Fruit fly (Drosophila melanogaster) whole organism, embryonic: ENCODE results near the gene spn-B.

Source experiments
- Adf1 ChIP-seq: fragments of 200-800 bp; sonication (Bioruptor generic); IDR thresholded peaks from 2 replicates; pipeline ENCODE4 v1.3.6; 2022; ENCODE audit warnings: missing biosample characterization, missing genetic modification characterization
- Bgb ChIP-seq: fragments of 200-800 bp; sonication (Bioruptor generic); IDR thresholded peaks from 2 replicates; pipeline ENCODE4 v1.3.6; 2022; ENCODE audit warnings: missing biosample characterization, missing genetic modification characterization; ENCODE audit not compliant: partially characterized antibody
- CG10209 ChIP-seq: fragments of 200-800 bp; sonication (Bioruptor generic); optimal IDR thresholded peaks from 3 replicates; lab custom pipeline; 2017; ENCODE audit warnings: missing biosample characterization, mild to moderate bottlenecking, missing genetic modification characterization, missing genetic modification reagents
- CG10959 ChIP-seq: fragments of 200-800 bp; sonication (Bioruptor generic); IDR thresholded peaks from 2 replicates; pipeline ENCODE4 v1.3.6; 2022; ENCODE audit warnings: missing biosample characterization, missing genetic modification characterization
- CG11085 ChIP-seq: fragments of 200-800 bp; sonication (Bioruptor generic); IDR thresholded peaks from 2 replicates; pipeline ENCODE4 v1.3.6; 2022; ENCODE audit warnings: missing biosample characterization, missing genetic modification characterization
- CG12744 ChIP-seq: fragments of 200-800 bp; sonication (Bioruptor generic); optimal IDR thresholded peaks from 2 replicates; lab custom pipeline; 2016; ENCODE audit warnings: missing biosample characterization, missing genetic modification characterization
- CG13424 ChIP-seq: fragments of 200-800 bp; sonication (Bioruptor generic); optimal IDR thresholded peaks from 2 replicates; lab custom pipeline; 2019; ENCODE audit warnings: missing biosample characterization, mild to moderate bottlenecking, missing genetic modification characterization, moderate library complexity
- CG13775 ChIP-seq: fragments of 200-800 bp; sonication (Bioruptor generic); optimal IDR thresholded peaks from 3 replicates; lab custom pipeline; 2017; ENCODE audit warnings: missing biosample characterization, mild to moderate bottlenecking, missing genetic modification characterization
- CG14710 ChIP-seq: fragments of 200-800 bp; sonication (Bioruptor generic); optimal IDR thresholded peaks from 3 replicates; lab custom pipeline; 2019; ENCODE audit warnings: missing biosample characterization, mild to moderate bottlenecking, missing genetic modification characterization, moderate library complexity
- CG14860 ChIP-seq: fragments of 200-800 bp; sonication (Bioruptor generic); IDR thresholded peaks from 3 replicates; pipeline ENCODE4 v1.3.6; 2022; ENCODE audit warnings: missing biosample characterization, missing genetic modification characterization; ENCODE audit not compliant: partially characterized antibody
- CG15011 ChIP-seq: fragments of 200-800 bp; sonication (Bioruptor generic); optimal IDR thresholded peaks from 3 replicates; lab custom pipeline; 2018; ENCODE audit warnings: missing biosample characterization, mild to moderate bottlenecking, missing genetic modification characterization
- CG15073 ChIP-seq: fragments of 200-800 bp; sonication (Bioruptor generic); optimal IDR thresholded peaks from 2 replicates; lab custom pipeline; 2016; ENCODE audit warnings: missing biosample characterization, missing genetic modification characterization
- CG15696 ChIP-seq: fragments of 200-800 bp; sonication (Bioruptor generic); optimal IDR thresholded peaks from 2 replicates; lab custom pipeline; 2019; ENCODE audit warnings: missing biosample characterization, mild to moderate bottlenecking, missing genetic modification characterization, moderate library complexity
- CG1602 ChIP-seq: fragments of 200-800 bp; sonication (Bioruptor generic); optimal IDR thresholded peaks from 3 replicates; lab custom pipeline; 2016; ENCODE audit warnings: missing biosample characterization, missing genetic modification characterization
- CG17361 ChIP-seq: fragments of 200-800 bp; sonication (Bioruptor generic); IDR thresholded peaks from 3 replicates; pipeline ENCODE4 v1.3.6; 2022; ENCODE audit warnings: missing biosample characterization, missing genetic modification characterization
- CG18619 ChIP-seq: fragments of 200-800 bp; sonication (Bioruptor generic); optimal IDR thresholded peaks from 3 replicates; lab custom pipeline; 2017; ENCODE audit warnings: missing biosample characterization, mild to moderate bottlenecking, missing genetic modification characterization
- CG2678 ChIP-seq: fragments of 200-800 bp; sonication (Bioruptor generic); optimal IDR thresholded peaks from 3 replicates; lab custom pipeline; 2019; ENCODE audit warnings: missing biosample characterization, mild to moderate bottlenecking, missing genetic modification characterization, moderate library complexity
- CG30020 ChIP-seq: fragments of 200-800 bp; optimal IDR thresholded peaks from 2 replicates; lab custom pipeline; 2019; ENCODE audit warnings: missing biosample characterization, mild to moderate bottlenecking, missing genetic modification characterization, moderate library complexity
- CG31365 ChIP-seq: fragments of 200-800 bp; sonication (Bioruptor generic); optimal IDR thresholded peaks from 2 replicates; lab custom pipeline; 2018; ENCODE audit warnings: missing biosample characterization, mild to moderate bottlenecking, missing genetic modification characterization
- CG6854 ChIP-seq: fragments of 200-800 bp; sonication (Bioruptor generic); optimal IDR thresholded peaks from 3 replicates; lab custom pipeline; 2017; ENCODE audit warnings: missing biosample characterization, mild to moderate bottlenecking, missing genetic modification characterization
- CG7372 ChIP-seq: fragments of 200-800 bp; sonication (Bioruptor generic); IDR thresholded peaks from 2 replicates; pipeline ENCODE4 v1.3.6; 2022; ENCODE audit warnings: missing biosample characterization, missing genetic modification characterization
- CG8924 ChIP-seq: fragments of 200-800 bp; optimal IDR thresholded peaks from 3 replicates; lab custom pipeline; 2019; ENCODE audit warnings: missing biosample characterization, mild to moderate bottlenecking, missing genetic modification characterization, moderate library complexity
- CG9876 ChIP-seq: fragments of 200-800 bp; sonication (Bioruptor generic); optimal IDR thresholded peaks from 2 replicates; lab custom pipeline; 2016; ENCODE audit warnings: missing biosample characterization, missing genetic modification characterization
- ERR ChIP-seq: fragments of 200-800 bp; sonication (Bioruptor generic); optimal IDR thresholded peaks from 2 replicates; lab custom pipeline; 2016; ENCODE audit warnings: missing biosample characterization, missing genetic modification characterization
- Sox100B ChIP-seq: fragments of 200-800 bp; sonication (Bioruptor generic); optimal IDR thresholded peaks from 3 replicates; lab custom pipeline; 2018; ENCODE audit warnings: missing biosample characterization, mild to moderate bottlenecking, missing genetic modification characterization
- TFAM ChIP-seq: fragments of 200-800 bp; sonication (Bioruptor generic); optimal IDR thresholded peaks from 2 replicates; lab custom pipeline; 2017; ENCODE audit warnings: missing biosample characterization, missing genetic modification characterization, inconsistent platforms
- Xbp1 ChIP-seq: fragments of 200-800 bp; sonication (Bioruptor generic); optimal IDR thresholded peaks from 3 replicates; lab custom pipeline; 2016; ENCODE audit warnings: missing biosample characterization, mild to moderate bottlenecking, missing genetic modification characterization
- bbx ChIP-seq: fragments of 200-800 bp; sonication (Bioruptor generic); IDR thresholded peaks from 2 replicates; pipeline ENCODE4 v1.3.6; 2022; ENCODE audit warnings: missing biosample characterization, missing genetic modification characterization; ENCODE audit not compliant: partially characterized antibody
- bcd ChIP-seq: fragments of 200-800 bp; sonication (Bioruptor generic); optimal IDR thresholded peaks from 2 replicates; lab custom pipeline; 2017; ENCODE audit warnings: missing biosample characterization, mild to moderate bottlenecking, missing genetic modification characterization
- bigmax ChIP-seq: fragments of 200-800 bp; sonication (Bioruptor generic); optimal IDR thresholded peaks from 2 replicates; lab custom pipeline; 2018; ENCODE audit warnings: missing biosample characterization, mild to moderate bottlenecking, missing genetic modification characterization
- cas ChIP-seq: fragments of 200-800 bp; sonication (Bioruptor generic); IDR thresholded peaks from 2 replicates; pipeline ENCODE4 v1.3.6; 2022; ENCODE audit warnings: missing biosample characterization, missing genetic modification characterization
- caup ChIP-seq: fragments of 200-800 bp; sonication (Bioruptor generic); optimal IDR thresholded peaks from 3 replicates; lab custom pipeline; 2017; ENCODE audit warnings: missing biosample characterization, mild to moderate bottlenecking, missing genetic modification characterization, moderate library complexity; ENCODE audit not compliant: severe bottlenecking
- chm ChIP-seq: fragments of 200-800 bp; sonication (Bioruptor generic); IDR thresholded peaks from 2 replicates; pipeline ENCODE4 v1.3.6; 2022; ENCODE audit warnings: missing biosample characterization, missing genetic modification characterization
- crc ChIP-seq: fragments of 200-800 bp; sonication (Bioruptor generic); optimal IDR thresholded peaks from 2 replicates; lab custom pipeline; 2016; ENCODE audit warnings: missing biosample characterization, missing genetic modification characterization
- eyg ChIP-seq: fragments of 200-800 bp; sonication (Bioruptor generic); optimal IDR thresholded peaks from 3 replicates; lab custom pipeline; 2016; ENCODE audit warnings: missing biosample characterization, missing genetic modification characterization
- gro ChIP-seq: fragments of 200-800 bp; sonication (Bioruptor generic); optimal IDR thresholded peaks from 2 replicates; lab custom pipeline; 2016; ENCODE audit warnings: missing biosample characterization, missing genetic modification characterization
- jigr1 ChIP-seq: fragments of 200-800 bp; sonication (Bioruptor generic); IDR thresholded peaks from 3 replicates; pipeline ENCODE4 v1.3.6; 2022; ENCODE audit warnings: missing biosample characterization, missing genetic modification characterization
- kay ChIP-seq: fragments of 200-800 bp; sonication (Bioruptor generic); optimal IDR thresholded peaks from 2 replicates; lab custom pipeline; 2016; ENCODE audit warnings: missing biosample characterization, missing genetic modification characterization
- otp ChIP-seq: fragments of 200-800 bp; sonication (Bioruptor generic); IDR thresholded peaks from 3 replicates; pipeline ENCODE4, ENCODE4 v1.3.6; 2022; ENCODE audit warnings: missing biosample characterization, missing genetic modification characterization
- p53 ChIP-seq: fragments of 200-800 bp; sonication (Bioruptor generic); optimal IDR thresholded peaks from 2 replicates; lab custom pipeline; 2016; ENCODE audit warnings: missing biosample characterization, missing genetic modification characterization
- pb ChIP-seq: fragments of 200-800 bp; sonication (Bioruptor generic); optimal IDR thresholded peaks from 3 replicates; lab custom pipeline; 2016; ENCODE audit warnings: missing biosample characterization, missing genetic modification characterization
- sc ChIP-seq, 3 experiments: fragments of >200 bp in 2 of 3; fragments of 200-800 bp in 1 of 3; sonication (Bioruptor generic) in 1 of 3; optimal IDR thresholded peaks; 2 replicates in 2 of 3; 3 replicates in 1 of 3; lab custom pipeline; 2017; ENCODE audit warnings: mild to moderate bottlenecking in 1 of 3, missing biosample characterization in 1 of 3, missing genetic modification characterization in 1 of 3, missing genetic modification reagents in 1 of 3
- slp2 ChIP-seq: fragments of 200-800 bp; sonication (Bioruptor generic); optimal IDR thresholded peaks from 2 replicates; lab custom pipeline; 2016; ENCODE audit warnings: missing biosample characterization, missing genetic modification characterization
- tio ChIP-seq: fragments of 200-800 bp; sonication (Bioruptor generic); optimal IDR thresholded peaks from 2 replicates; lab custom pipeline; 2017; ENCODE audit warnings: missing biosample characterization, missing genetic modification characterization, inconsistent platforms
- tll ChIP-seq, 2 experiments: fragments of 200-800 bp in 1 of 2; fragments of >200 bp in 1 of 2; sonication (Bioruptor generic) in 1 of 2; optimal IDR thresholded peaks; 2 replicates each; lab custom pipeline; 2017 to 2019; ENCODE audit warnings: missing biosample characterization in 2 of 2, missing genetic modification characterization in 2 of 2, mild to moderate bottlenecking in 1 of 2, moderate library complexity in 1 of 2
- unc-4 ChIP-seq: fragments of 200-800 bp; sonication (Bioruptor generic); IDR thresholded peaks from 2 replicates; pipeline ENCODE4 v1.3.6; 2022; ENCODE audit warnings: missing biosample characterization, missing genetic modification characterization; ENCODE audit not compliant: partially characterized antibody
- z ChIP-seq: fragments of 200-800 bp; sonication (Bioruptor generic); IDR thresholded peaks from 3 replicates; pipeline ENCODE4 v1.3.6; 2022; ENCODE audit warnings: missing biosample characterization, missing genetic modification characterization
- zfh1 ChIP-seq: fragments of 200-800 bp; sonication (Bioruptor generic); IDR thresholded peaks from 3 replicates; pipeline ENCODE4 v1.3.6; 2022; ENCODE audit warnings: missing biosample characterization, missing genetic modification characterization

The spn-B gene

DNA sequence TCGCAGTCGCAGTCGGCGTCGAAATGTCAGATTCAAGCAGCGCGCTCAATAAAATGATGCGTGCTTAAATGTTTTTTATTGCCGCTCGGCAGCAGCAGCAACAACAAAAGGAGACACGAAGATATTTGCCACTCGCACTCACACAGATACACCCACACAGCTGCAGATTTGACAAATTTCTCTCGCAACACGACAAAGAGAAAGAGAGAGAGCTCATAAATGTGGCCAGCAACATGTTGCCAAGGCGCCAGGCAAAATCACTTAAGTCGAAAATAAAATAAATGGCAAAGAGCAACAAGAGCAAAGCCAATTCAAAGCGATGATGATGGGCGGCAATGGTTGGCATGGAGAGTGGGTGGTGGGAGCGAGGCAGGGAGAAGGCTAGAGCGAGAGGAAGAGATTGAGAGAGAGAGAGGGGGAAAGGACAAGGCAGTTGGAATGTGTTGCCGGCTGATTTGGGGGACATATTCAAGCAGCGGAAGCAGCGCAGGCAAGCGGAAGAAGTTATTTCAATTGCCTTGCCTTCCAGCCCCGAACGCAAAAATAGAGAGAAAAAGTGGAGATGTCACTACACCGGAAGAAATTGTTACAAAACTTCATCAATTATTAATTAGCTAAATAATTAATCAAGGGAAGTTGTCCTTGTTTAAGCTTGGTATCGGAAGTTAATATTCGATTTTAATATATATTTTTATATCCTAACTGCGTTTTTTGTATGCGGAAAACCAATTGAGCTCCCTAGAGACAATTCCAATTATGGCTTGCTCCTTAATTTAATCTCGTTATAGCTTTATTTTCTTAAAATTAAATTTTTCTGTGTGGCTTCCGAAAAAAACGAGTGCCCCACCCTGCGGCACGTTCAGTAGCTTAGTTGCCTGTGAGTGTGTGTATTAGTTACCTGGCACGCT lies 19.2 kb downstream of the spn-B start (continued):
- TF ChIP-seq caup (peak; percentile 72), CG12744 (GFP tag; lab: Kevin White, UChicago) (no peak), slp2 (GFP tag; lab: Kevin White, UChicago) (no peak), CG15073 (GFP tag; lab: Kevin White, UChicago) (no peak), ERR (GFP tag; lab: Kevin White, UChicago) (no peak), CG7372 (no peak), CG17361 (GFP tag; lab: Robert Waterston, UW) (peak; percentile 59), CG18619 (GFP tag; lab: Kevin White, UChicago) (peak; percentile 58), bcd (GFP tag; lab: Kevin White, UChicago) (peak; percentile 69), tio (GFP tag; lab: Kevin White, UChicago) (peak; percentile 66), unc-4 (GFP tag; lab: Robert Waterston, UW) (0 out of 2 replicates have a peak, but pooled peaks have one; percentile 29), CG14710 (tag; lab: Kevin White, UChicago) (peak; percentile 31), CG30020 (tag; lab: Kevin White, UChicago) (no peak), CG14860 (GFP tag; lab: Robert Waterston, UW) (no peak), Xbp1 (GFP tag; lab: Kevin White, UChicago) (peak; percentile 55), crc (GFP tag; lab: Kevin White, UChicago) (no peak), CG31365 (tag; lab: Kevin White, UChicago) (no peak), gro (GFP tag; lab: Kevin White, UChicago) (no peak), CG13424 (tag; lab: Kevin White, UChicago) (peak; percentile 51), CG8924 (tag; lab: Kevin White, UChicago) (peak; percentile 65), Sox100B (GFP tag; lab: Kevin White, UChicago) (peak; percentile 49), jigr1 (GFP tag; lab: Robert Waterston, UW) (no peak), Adf1 (GFP tag; lab: Robert Waterston, UW) (peak; percentile 96), otp (GFP tag; lab: Robert Waterston, UW) (no peak), bbx (GFP tag; lab: Robert Waterston, UW) (no peak), bigmax (no peak), cas (GFP tag; lab: Robert Waterston, UW) (0 out of 2 replicates have a peak, but pooled peaks have one; percentile 46), TFAM (GFP tag; lab: Kevin White, UChicago) (no peak), CG10959 (GFP tag; lab: Robert Waterston, UW) (no peak), kay (peak; percentile 23), CG11085 (GFP tag; lab: Robert Waterston, UW) (no peak), eyg (GFP tag; lab: Kevin White, UChicago) (no peak), z (GFP tag; lab: Robert Waterston, UW) (peak; percentile 33; the same call in 1 of the 3 replicates), tll (GFP tag; optimal IDR thresholded peaks at IDR 0.05; lab: Kevin White, UChicago) (no peak), p53 (GFP tag; lab: Kevin White, UChicago) (no peak), chm (no peak), CG9876 (GFP tag; lab: Kevin White, UChicago) (no peak), CG15696 (tag; lab: Kevin White, UChicago) (no peak), CG6854 (GFP tag; lab: Kevin White, UChicago) (no peak), sc (optimal IDR thresholded peaks at IDR 0.05; lab: Kevin White, UChicago) (no peak), sc (GFP tag; optimal IDR thresholded peaks at IDR 0.05; lab: Kevin White, UChicago) (peak; percentile 10), CG10209 (GFP tag; lab: Kevin White, UChicago) (peak; percentile 65), pb (GFP tag; lab: Kevin White, UChicago) (no peak), CG2678 (tag; lab: Kevin White, UChicago) (peak; percentile 77), CG15011 (peak; percentile 42), Bgb (GFP tag; lab: Robert Waterston, UW) (no peak), CG1602 (GFP tag; lab: Kevin White, UChicago) (peak; percentile 26), CG13775 (GFP tag; lab: Kevin White, UChicago) (peak; percentile 53), zfh1 (GFP tag; lab: Robert Waterston, UW) (no peak)
